Fruit fly (Drosophila melanogaster) whole organism, adult: ENCODE results near the gene Prtl99C.

Experiments used
- CG14711 ChIP-seq: fragments of 200-800 bp; sonication (Bioruptor generic); optimal IDR thresholded peaks from 2 replicates; lab custom pipeline; 2018; ENCODE audit warnings: missing biosample characterization, mild to moderate bottlenecking, missing genetic modification characterization, moderate library complexity
- CG33017 ChIP-seq: fragments of 200-800 bp; sonication (Bioruptor generic); optimal IDR thresholded peaks from 2 replicates; lab custom pipeline; 2018; ENCODE audit warnings: missing biosample characterization, mild to moderate bottlenecking, missing genetic modification characterization, moderate library complexity
- Clk ChIP-seq: fragments of 200-800 bp; sonication (Bioruptor generic); optimal IDR thresholded peaks from 2 replicates; lab custom pipeline; 2017; ENCODE audit warnings: missing biosample characterization, missing genetic modification characterization
- Crg-1 ChIP-seq: fragments of 200-800 bp; sonication (Bioruptor generic); optimal IDR thresholded peaks from 2 replicates; lab custom pipeline; 2016; ENCODE audit warnings: missing biosample characterization, missing genetic modification characterization
- bab1 ChIP-seq: fragments of 200-800 bp; sonication (Bioruptor generic); optimal IDR thresholded peaks from 3 replicates; lab custom pipeline; 2019; ENCODE audit warnings: missing biosample characterization, mild to moderate bottlenecking, missing genetic modification characterization, moderate library complexity
- cnc ChIP-seq, 2 experiments: fragments of >200 bp; optimal IDR thresholded peaks; 2 replicates each; lab custom pipeline; 2017
- pad ChIP-seq: fragments of 200-800 bp; sonication (Bioruptor generic); optimal IDR thresholded peaks from 3 replicates; lab custom pipeline; 2017; ENCODE audit warnings: missing biosample characterization, missing genetic modification characterization, mild to moderate bottlenecking, moderate library complexity, missing genetic modification reagents
- tj ChIP-seq: fragments of 200-800 bp; sonication (Bioruptor generic); optimal IDR thresholded peaks from 3 replicates; lab custom pipeline; 2017; ENCODE audit warnings: missing biosample characterization, mild to moderate bottlenecking, missing genetic modification characterization, moderate library complexity

dm6 chr3R:29866706-29867105 is 31.0 kb downstream of the Prtl99C start:
- TF ChIP-seq bab1 (GFP tag; lab: Kevin White, UChicago) (no peak), cnc (optimal IDR thresholded peaks at IDR 0.05; lab: Kevin White, UChicago) (no peak), CG33017 (tag; lab: Kevin White, UChicago) (no peak), Crg-1 (GFP tag; lab: Kevin White, UChicago) (no peak), tj (no peak), Clk (GFP tag; lab: Kevin White, UChicago) (no peak), CG14711 (no peak), pad (GFP tag; lab: Kevin White, UChicago) (no peak)
